Worm (Caenorhabditis elegans) whole organism, midembryonic: ENCODE results near the gene zipt-9.

ENCODE experiments used
- T22C8.4 ChIP-seq: fragments of 200-800 bp; sonication (Bioruptor generic); IDR thresholded peaks from 2 replicates; pipeline ENCODE4 v1.3.6; 2022; ENCODE audit warnings: missing genetic modification characterization, missing compliant biosample characterization
- med-1 ChIP-seq: sonication (generic microtip); optimal IDR thresholded peaks from 2 replicates; lab custom pipeline; 2017; ENCODE audit warnings: missing genetic modification characterization, mild to moderate bottlenecking, missing compliant biosample characterization, antibody characterized with exemption, missing genetic modification reagents; ENCODE audit not compliant: insufficient read depth
- ztf-29 ChIP-seq: fragments of 200-800 bp; sonication (Bioruptor generic); IDR thresholded peaks from 2 replicates; pipeline ENCODE4 v1.3.6; 2022; ENCODE audit warnings: missing genetic modification reagents, missing genetic modification characterization, missing compliant biosample characterization

ce11 chrV:13744901-13745300, 29.8 kb upstream of the zipt-9 start, which contains the start of gene F35E12.9:
- TF ChIP-seq T22C8.4 (GFP tag; lab: Robert Waterston, UW) (no peak), med-1 (GFP tag; lab: Kevin White, UChicago) (no peak), ztf-29 (no peak)
